Fruit fly (Drosophila melanogaster) whole organism, adult: Measurements from ENCODE around the gene Ts.

Source experiments
- CG12768 ChIP-seq: fragments of 200-800 bp; sonication (Bioruptor generic); optimal IDR thresholded peaks from 2 replicates; lab custom pipeline; 2017; ENCODE audit warnings: missing biosample characterization, missing genetic modification characterization, mild to moderate bottlenecking, moderate library complexity, missing genetic modification reagents
- CG1620 ChIP-seq: fragments of 200-800 bp; sonication (Bioruptor generic); optimal IDR thresholded peaks from 2 replicates; lab custom pipeline; 2016; ENCODE audit warnings: missing biosample characterization, missing genetic modification characterization
- CG33017 ChIP-seq: fragments of 200-800 bp; sonication (Bioruptor generic); optimal IDR thresholded peaks from 2 replicates; lab custom pipeline; 2018; ENCODE audit warnings: missing biosample characterization, mild to moderate bottlenecking, missing genetic modification characterization, moderate library complexity
- CG7101 ChIP-seq: fragments of 200-800 bp; sonication (Bioruptor generic); optimal IDR thresholded peaks from 2 replicates; lab custom pipeline; 2018; ENCODE audit warnings: missing biosample characterization, mild to moderate bottlenecking, missing genetic modification characterization, moderate library complexity
- Clk ChIP-seq: fragments of 200-800 bp; sonication (Bioruptor generic); optimal IDR thresholded peaks from 2 replicates; lab custom pipeline; 2017; ENCODE audit warnings: missing biosample characterization, missing genetic modification characterization
- Crg-1 ChIP-seq: fragments of 200-800 bp; sonication (Bioruptor generic); optimal IDR thresholded peaks from 2 replicates; lab custom pipeline; 2016; ENCODE audit warnings: missing biosample characterization, missing genetic modification characterization
- Mnt ChIP-seq: fragments of 200-800 bp; sonication (Bioruptor generic); optimal IDR thresholded peaks from 2 replicates; lab custom pipeline; 2016; ENCODE audit warnings: missing biosample characterization, mild to moderate bottlenecking, missing genetic modification characterization
- bab1 ChIP-seq: fragments of 200-800 bp; sonication (Bioruptor generic); optimal IDR thresholded peaks from 3 replicates; lab custom pipeline; 2019; ENCODE audit warnings: missing biosample characterization, mild to moderate bottlenecking, missing genetic modification characterization, moderate library complexity
- cic ChIP-seq: fragments of 200-800 bp; sonication (Bioruptor generic); optimal IDR thresholded peaks from 2 replicates; lab custom pipeline; 2017; ENCODE audit warnings: missing biosample characterization, mild to moderate bottlenecking, missing genetic modification characterization, moderate library complexity
- kay ChIP-seq: fragments of 200-800 bp; sonication (Bioruptor generic); peaks from one replicate; lab custom pipeline; 2016; ENCODE audit warnings: missing biosample characterization, missing genetic modification characterization, borderline replicate concordance
- ovo ChIP-seq: fragments of 200-800 bp; sonication (Bioruptor generic); optimal IDR thresholded peaks from 2 replicates; lab custom pipeline; 2016; ENCODE audit warnings: missing biosample characterization, missing genetic modification characterization
- tj ChIP-seq: fragments of 200-800 bp; sonication (Bioruptor generic); optimal IDR thresholded peaks from 3 replicates; lab custom pipeline; 2017; ENCODE audit warnings: missing biosample characterization, mild to moderate bottlenecking, missing genetic modification characterization, moderate library complexity
- toe ChIP-seq: fragments of 200-800 bp; sonication (Bioruptor generic); optimal IDR thresholded peaks from 2 replicates; lab custom pipeline; 2016; ENCODE audit warnings: missing biosample characterization, missing genetic modification characterization

DNA sequence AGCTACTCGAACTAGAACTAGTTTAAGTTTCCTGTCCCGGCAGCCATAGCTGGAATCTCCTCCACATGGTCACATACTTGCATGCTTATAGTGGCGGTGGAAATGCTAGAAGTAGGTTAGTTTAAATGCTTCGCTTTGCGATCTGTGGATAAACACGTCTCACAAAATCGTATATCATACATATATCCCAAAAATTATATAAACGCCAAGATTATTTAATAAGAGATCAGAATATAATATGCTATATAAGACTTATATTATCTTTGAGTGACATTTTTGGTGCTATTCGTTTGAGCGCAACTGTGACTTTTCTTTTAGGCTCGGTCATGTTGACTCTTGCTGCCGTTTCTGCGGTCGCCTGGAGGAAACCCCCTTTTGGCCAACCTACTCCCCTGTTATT, 32.5 kb upstream of the Ts start:
- TF ChIP-seq CG1620 (GFP tag; lab: Kevin White, UChicago) = no peak
- no peak for TF ChIP-seq bab1 (GFP tag; lab: Kevin White, UChicago)
- no peak for TF ChIP-seq Mnt (GFP tag; lab: Kevin White, UChicago)
- TF ChIP-seq CG7101 = no peak
- no peak for TF ChIP-seq Crg-1 (GFP tag; lab: Kevin White, UChicago)
- TF ChIP-seq tj (GFP tag; lab: Kevin White, UChicago) = no peak
- no peak for TF ChIP-seq CG33017 (tag; lab: Kevin White, UChicago)
- no peak for TF ChIP-seq toe
- no peak for TF ChIP-seq cic
- TF ChIP-seq kay (GFP tag; lab: Kevin White, UChicago) = no peak
- no peak for TF ChIP-seq CG12768 (GFP tag; lab: Kevin White, UChicago)
- TF ChIP-seq ovo (GFP tag; lab: Kevin White, UChicago) = no peak
- no peak for TF ChIP-seq Clk
